Worm (Caenorhabditis elegans) whole organism, young adult: ENCODE measurements around the gene F53F4.12.

Source experiments
- B0035.1 ChIP-seq: sonication (generic microtip); optimal IDR thresholded peaks from 2 replicates; lab custom pipeline; 2016; ENCODE audit warnings: missing genetic modification characterization, mild to moderate bottlenecking, missing compliant biosample characterization, missing genotype, missing genetic modification reagents
- C06A6.2 ChIP-seq: fragments of 200-800 bp; sonication (Bioruptor generic); conservative IDR thresholded peaks from 2 replicates; pipeline ENCODE4 v1.3.6; 2022; ENCODE audit warnings: missing genetic modification characterization, missing compliant biosample characterization
- D2030.7 ChIP-seq: fragments of 200-800 bp; sonication (Bioruptor generic); IDR thresholded peaks from 2 replicates; pipeline ENCODE4 v1.3.6; 2022; ENCODE audit warnings: missing genetic modification reagents, missing genetic modification characterization, missing compliant biosample characterization
- F33H1.4 ChIP-seq: fragments of 200-800 bp; sonication (Bioruptor generic); IDR thresholded peaks from 2 replicates; pipeline ENCODE4 v1.3.6; 2022; ENCODE audit warnings: missing genetic modification reagents, missing genetic modification characterization, missing compliant biosample characterization
- F39B2.1 ChIP-seq: fragments of 200-800 bp; sonication (Bioruptor generic); IDR thresholded peaks from 2 replicates; pipeline ENCODE4 v1.3.6; 2022; ENCODE audit warnings: missing genetic modification reagents, missing genetic modification characterization, missing compliant biosample characterization
- Y67H2A.10 ChIP-seq: fragments of 200-800 bp; sonication (Bioruptor generic); conservative IDR thresholded peaks from 2 replicates; pipeline ENCODE4 v1.3.6; 2022; ENCODE audit warnings: missing genetic modification reagents, missing genetic modification characterization, missing compliant biosample characterization
- Y79H2A.3 ChIP-seq: fragments of 200-800 bp; sonication (Bioruptor generic); conservative IDR thresholded peaks from 2 replicates; pipeline ENCODE4 v1.3.6; 2022; ENCODE audit warnings: missing genetic modification reagents, missing genetic modification characterization, missing compliant biosample characterization
- ama-1 ChIP-seq, 3 experiments: fragments of 150-350 bp in 1 of 3; sonication (generic microtip) in 2 of 3; optimal IDR thresholded peaks; 2 replicates each; lab custom pipeline; 2014 to 2018; ENCODE audit warnings: missing biosample characterization in 2 of 3, missing genetic modification characterization in 2 of 3, missing genetic modification reagents in 2 of 3
- attf-3 ChIP-seq: fragments of 200-800 bp; sonication (Bioruptor generic); conservative IDR thresholded peaks from 2 replicates; pipeline ENCODE4 v1.3.6; 2022; ENCODE audit warnings: missing genetic modification reagents, missing genetic modification characterization, missing compliant biosample characterization
- attf-5 ChIP-seq: fragments of 200-800 bp; sonication (Bioruptor generic); optimal IDR thresholded peaks from 2 replicates; lab custom pipeline; 2018; ENCODE audit warnings: mild to moderate bottlenecking, missing genetic modification characterization, missing compliant biosample characterization
- bed-1 ChIP-seq: fragments of 200-800 bp; sonication (Bioruptor generic); IDR thresholded peaks from 2 replicates; pipeline ENCODE4 v1.3.6; 2022; ENCODE audit warnings: missing genetic modification reagents, missing genetic modification characterization, missing compliant biosample characterization
- cebp-2 ChIP-seq: fragments of 200-800 bp; sonication (Bioruptor generic); IDR thresholded peaks from 2 replicates; pipeline ENCODE4 v1.3.6; 2022; ENCODE audit warnings: missing genetic modification characterization, missing compliant biosample characterization
- chd-7 ChIP-seq: sonication (generic microtip); optimal IDR thresholded peaks from 2 replicates; lab custom pipeline; 2016; ENCODE audit warnings: mild to moderate bottlenecking, missing genetic modification characterization, moderate library complexity, missing compliant biosample characterization
- hmg-20 ChIP-seq: fragments of 200-800 bp; sonication (Bioruptor generic); IDR thresholded peaks from 2 replicates; pipeline ENCODE4 v1.3.6; 2022; ENCODE audit warnings: missing genetic modification reagents, missing genetic modification characterization, missing compliant biosample characterization
- lag-1 ChIP-seq: fragments of 200-800 bp; sonication (Bioruptor generic); IDR thresholded peaks from 2 replicates; pipeline ENCODE4 v1.3.6; 2022; ENCODE audit warnings: missing genetic modification reagents, missing genetic modification characterization, missing compliant biosample characterization
- let-526 ChIP-seq: fragments of 200-800 bp; sonication (Bioruptor generic); IDR thresholded peaks from 2 replicates; pipeline ENCODE4 v1.3.6; 2022; ENCODE audit warnings: missing genetic modification reagents, missing genetic modification characterization, missing compliant biosample characterization
- lin-26 ChIP-seq: fragments of 200-800 bp; sonication (Bioruptor generic); IDR thresholded peaks from 2 replicates; pipeline ENCODE4 v1.3.6; 2022; ENCODE audit warnings: missing genetic modification reagents, missing genetic modification characterization, missing compliant biosample characterization
- mes-4 ChIP-seq: sonication (generic microtip); optimal IDR thresholded peaks from 2 replicates; lab custom pipeline; 2016; ENCODE audit warnings: missing genotype, missing genetic modification characterization, missing compliant biosample characterization
- nhr-179 ChIP-seq: sonication (generic microtip); optimal IDR thresholded peaks from 2 replicates; lab custom pipeline; 2016; ENCODE audit warnings: mild to moderate bottlenecking, missing genetic modification characterization, missing compliant biosample characterization
- nhr-80 ChIP-seq: sonication (generic microtip); optimal IDR thresholded peaks from 2 replicates; lab custom pipeline; 2016; ENCODE audit warnings: missing genetic modification characterization, missing compliant biosample characterization
- rcor-1 ChIP-seq: fragments of 200-800 bp; sonication (Bioruptor generic); IDR thresholded peaks from 2 replicates; pipeline ENCODE4 v1.3.6; 2022; ENCODE audit warnings: missing genetic modification reagents, missing genetic modification characterization, missing compliant biosample characterization
- rec-8 ChIP-seq, 2 experiments: sonication (generic microtip); optimal IDR thresholded peaks; 2 replicates each; lab custom pipeline; 2016; ENCODE audit warnings: mild to moderate bottlenecking in 2 of 2, missing genetic modification characterization in 2 of 2, missing genetic modification reagents in 2 of 2, missing genotype in 2 of 2, missing biosample characterization in 1 of 2, missing compliant biosample characterization in 1 of 2, moderate library complexity in 1 of 2
- snpc-1.1 ChIP-seq: sonication (generic microtip); optimal IDR thresholded peaks from 2 replicates; lab custom pipeline; 2017; ENCODE audit warnings: missing genetic modification characterization, mild to moderate bottlenecking, missing compliant biosample characterization, antibody characterized with exemption, moderate library complexity, missing genotype, missing genetic modification reagents; ENCODE audit not compliant: insufficient read depth
- somi-1 ChIP-seq: fragments of 200-800 bp; sonication (Bioruptor generic); optimal IDR thresholded peaks from 2 replicates; lab custom pipeline; 2018; ENCODE audit warnings: mild to moderate bottlenecking, missing genetic modification characterization, missing compliant biosample characterization
- tbp1 ChIP-seq: fragments of 200-800 bp; sonication (Bioruptor generic); optimal IDR thresholded peaks from 2 replicates; lab custom pipeline; 2018; ENCODE audit warnings: mild to moderate bottlenecking, missing genetic modification characterization, missing compliant biosample characterization
- tbx-9 ChIP-seq: sonication (generic microtip); optimal IDR thresholded peaks from 2 replicates; lab custom pipeline; 2016; ENCODE audit warnings: borderline replicate concordance, missing genetic modification characterization, inconsistent platforms, missing compliant biosample characterization
- xnd-1 ChIP-seq: sonication (generic microtip); optimal IDR thresholded peaks from 2 replicates; lab custom pipeline; 2016; ENCODE audit warnings: missing genotype, missing genetic modification reagents, missing genetic modification characterization, missing compliant biosample characterization
- ztf-26 ChIP-seq: sonication (generic microtip); optimal IDR thresholded peaks from 2 replicates; lab custom pipeline; 2017; ENCODE audit warnings: missing genetic modification characterization, missing compliant biosample characterization
- ztf-28 ChIP-seq: fragments of 200-800 bp; sonication (Bioruptor generic); IDR thresholded peaks from 2 replicates; pipeline ENCODE4 v1.3.6; 2022; ENCODE audit warnings: missing genetic modification reagents, missing genetic modification characterization, missing compliant biosample characterization
- ztf-6 ChIP-seq: fragments of 200-800 bp; sonication (Bioruptor generic); IDR thresholded peaks from 2 replicates; pipeline ENCODE4 v1.3.6; 2022; ENCODE audit warnings: missing genetic modification reagents, missing genetic modification characterization, missing compliant biosample characterization

The F53F4.12 gene

DNA sequence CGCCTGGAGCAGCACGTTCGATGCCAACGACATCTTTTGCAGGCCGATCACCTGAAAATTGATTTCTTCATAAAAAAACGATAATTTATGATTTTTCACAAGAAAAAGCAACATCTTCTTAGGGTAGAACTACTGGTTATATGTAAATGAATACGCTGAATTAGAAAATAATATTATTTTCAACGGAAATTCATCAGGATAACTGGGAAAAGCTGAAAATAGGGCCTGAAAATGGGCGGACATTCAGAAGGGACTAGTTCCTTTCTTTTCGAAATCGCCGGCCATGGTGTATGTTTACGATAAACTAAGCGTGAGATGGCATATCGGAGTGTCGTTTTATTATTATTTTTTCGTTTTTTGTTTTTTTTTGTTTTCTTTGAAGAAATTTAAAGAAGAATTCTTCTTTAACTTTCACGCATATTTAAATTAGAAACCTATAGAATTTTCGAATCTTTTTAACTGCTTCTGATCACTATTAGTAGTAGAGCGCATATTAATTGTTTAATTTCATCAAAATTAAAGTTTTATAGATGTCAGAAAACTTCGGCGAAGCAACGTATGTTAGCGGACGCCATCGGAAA, at the start of gene F53F4.12, which contains the start of gene nduv-2:
Gene F53F4.12, plus strand, starts transcription at position 531 of the 581 bp plus-strand sequence.
Gene nduv-2, minus strand, starts transcription at position 51 of the 581 bp plus-strand sequence.
- TF ChIP-seq attf-3 (GFP tag; lab: Robert Waterston, UW): peak; percentile 88
- TF ChIP-seq F39B2.1 (GFP tag; lab: Robert Waterston, UW): no peak

DNA sequence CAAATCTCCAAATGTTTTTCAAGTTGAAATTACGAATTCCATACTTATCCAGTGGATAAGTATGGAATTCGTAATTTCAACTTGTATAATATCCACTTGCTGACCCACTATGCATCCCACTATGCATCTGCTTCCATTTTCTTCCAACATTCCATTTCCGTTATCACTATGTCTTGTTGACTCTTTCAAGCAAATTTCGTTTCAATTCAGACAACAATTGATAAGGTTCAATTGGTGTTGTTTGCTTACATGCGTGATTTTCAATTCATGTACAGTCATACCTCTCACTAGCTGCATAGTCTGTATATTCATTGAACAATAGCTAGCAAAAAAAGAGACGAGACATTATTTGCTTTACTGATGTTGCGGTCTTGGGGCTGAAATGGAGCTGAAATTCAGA, 49.0 kb upstream of the F53F4.12 start:
- TF ChIP-seq nhr-179 (tag; lab: Kevin White, UChicago): no peak
- no peak for TF ChIP-seq F33H1.4 (GFP tag; lab: Robert Waterston, UW)
- no peak for TF ChIP-seq hmg-20 (GFP tag; lab: Robert Waterston, UW)
- TF ChIP-seq nhr-80: peak; percentile 17
- no peak for TF ChIP-seq Y67H2A.10
- TF ChIP-seq B0035.1: no peak
- TF ChIP-seq let-526: no peak

DNA sequence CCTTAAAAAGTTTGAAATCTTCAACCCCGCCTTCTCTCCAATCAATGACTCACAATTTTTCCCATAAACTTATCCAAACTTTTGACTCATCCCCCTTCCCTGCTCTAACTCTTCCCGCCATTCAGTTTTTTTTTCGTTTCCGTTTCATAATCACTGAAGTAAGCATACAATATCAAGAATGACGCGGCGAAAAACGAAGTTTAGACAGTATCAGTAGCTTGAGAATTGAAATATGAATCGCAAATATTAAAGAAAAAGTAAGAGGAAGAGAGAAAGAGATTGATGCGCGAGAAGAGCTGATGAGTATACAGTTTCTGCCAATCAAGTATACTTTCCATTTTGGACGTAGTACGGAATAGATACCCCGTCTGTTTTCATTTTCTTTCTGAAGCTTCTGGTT, 48.4 kb upstream of the F53F4.12 start:
- TF ChIP-seq nhr-80: peak; percentile 75
- no peak for TF ChIP-seq ama-1 (optimal IDR thresholded peaks at IDR 0.05; lab: Kevin White, UChicago)
- TF ChIP-seq ama-1 (GFP tag; optimal IDR thresholded peaks at IDR 0.05; lab: Kevin White, UChicago): no peak

DNA sequence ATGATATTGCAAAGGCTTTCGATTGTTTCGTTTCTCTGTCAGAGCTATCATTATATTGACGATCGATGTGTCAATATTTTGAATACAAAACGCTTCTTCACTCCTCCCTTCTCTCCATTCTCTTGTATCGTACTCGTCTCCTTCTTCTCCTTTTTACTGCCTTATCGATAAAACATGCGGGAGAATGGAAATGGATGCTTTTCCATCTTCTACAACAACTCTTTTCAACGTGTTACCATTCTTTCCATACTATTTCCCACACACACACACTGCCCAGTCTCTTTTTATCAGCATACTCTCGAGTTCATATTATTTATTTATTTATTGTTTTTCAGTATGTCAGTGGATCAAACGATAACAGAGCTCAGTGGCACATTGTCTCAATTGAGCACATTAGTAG, 47.2 kb upstream of the F53F4.12 start, which contains the start of gene C50B8.6:
Gene C50B8.6, plus strand, starts transcription at position 336 of the 400 bp plus-strand sequence.
- TF ChIP-seq bed-1 (GFP tag; lab: Robert Waterston, UW): no peak
- TF ChIP-seq nhr-80: peak; percentile 82
- no peak for TF ChIP-seq xnd-1 (tag; lab: Kevin White, UChicago)
- no peak for TF ChIP-seq nhr-179 (tag; lab: Kevin White, UChicago)

DNA sequence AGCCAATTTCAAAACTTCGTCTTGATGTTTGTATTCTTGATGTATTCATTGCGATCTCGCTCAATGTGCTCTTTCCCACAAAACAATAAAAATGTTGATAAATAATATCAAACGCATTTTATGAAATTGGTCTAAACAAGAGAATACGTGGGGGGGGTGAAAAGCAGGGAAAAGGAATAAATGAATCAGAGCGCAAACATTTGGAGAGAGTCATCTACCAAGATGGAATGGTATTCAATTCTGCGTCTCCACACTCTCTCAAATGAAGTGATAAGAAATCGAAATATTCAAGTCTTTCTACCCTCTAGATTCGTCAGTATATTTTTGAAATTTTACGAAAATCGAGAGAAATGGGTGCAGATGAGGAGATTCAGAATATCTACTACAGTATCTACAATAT, 45.2 kb upstream of the F53F4.12 start, which contains the start of gene C50B8.5:
Gene C50B8.5, plus strand, starts transcription at position 273 of the 400 bp plus-strand sequence.
- TF ChIP-seq nhr-80: peak; percentile 46
- no peak for TF ChIP-seq ztf-6 (GFP tag; lab: Robert Waterston, UW)

DNA sequence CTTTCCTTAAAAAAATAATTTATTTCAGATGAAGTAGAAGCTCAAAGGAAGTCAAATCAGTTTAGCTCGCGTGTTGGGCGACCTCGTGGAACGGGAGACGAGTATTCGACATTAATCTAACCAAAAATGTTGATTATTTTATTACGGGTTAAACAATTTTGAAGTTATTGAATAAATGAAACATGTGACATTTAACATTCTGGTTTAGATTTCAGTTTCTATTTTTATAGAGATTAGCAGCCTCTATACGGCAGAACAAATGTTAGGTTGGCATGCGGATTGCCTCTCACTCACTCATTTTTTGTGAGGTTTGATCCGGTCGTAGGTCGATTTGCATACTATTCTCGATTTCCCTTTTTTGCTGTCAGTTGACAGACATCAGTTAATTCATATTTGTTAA, 41.4 kb upstream of the F53F4.12 start, which contains the start of gene F53F4.1:
Gene F53F4.1, plus strand, starts transcription at position 301 of the 400 bp plus-strand sequence.
- no peak for TF ChIP-seq Y79H2A.3 (GFP tag; lab: Robert Waterston, UW)

DNA sequence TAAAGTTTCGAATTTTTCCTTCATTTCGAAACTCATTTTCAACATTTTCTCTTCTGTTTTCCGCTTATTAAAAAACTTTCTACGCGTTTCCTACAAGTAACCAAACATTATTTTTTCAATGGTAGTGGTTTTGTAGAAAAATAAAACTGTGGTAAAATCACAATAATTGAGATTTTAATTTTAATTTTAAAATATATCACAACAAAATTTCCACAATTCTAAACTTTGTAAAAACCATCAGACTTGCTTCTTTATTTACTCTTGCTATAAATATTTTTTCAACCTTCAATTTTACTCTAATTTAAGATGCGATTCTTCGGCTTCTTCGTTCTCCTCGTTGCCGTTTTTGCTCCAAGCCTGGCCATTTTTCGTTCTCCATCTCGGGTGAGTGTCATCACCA, 37.9 kb upstream of the F53F4.12 start, which contains the start of gene F53F4.17:
Gene F53F4.17, plus strand, starts transcription at position 301 of the 400 bp plus-strand sequence.
- TF ChIP-seq cebp-2 (GFP tag; lab: Robert Waterston, UW): no peak
- TF ChIP-seq lin-26 (GFP tag; lab: Robert Waterston, UW): no peak
- TF ChIP-seq snpc-1.1 (tag; lab: Kevin White, UChicago): no peak
- TF ChIP-seq rec-8 (tag; optimal IDR thresholded peaks at IDR 0.05; lab: Kevin White, UChicago): no peak
- no peak for TF ChIP-seq tbx-9 (tag; lab: Kevin White, UChicago)
- TF ChIP-seq mes-4 (tag; lab: Kevin White, UChicago): no peak
- TF ChIP-seq attf-5 (GFP tag; lab: Kevin White, UChicago): no peak
- TF ChIP-seq tbp1 (GFP tag; lab: Kevin White, UChicago): no peak
- TF ChIP-seq ztf-26 (tag; lab: Kevin White, UChicago): no peak
- no peak for TF ChIP-seq ztf-28 (GFP tag; lab: Robert Waterston, UW)
- no peak for TF ChIP-seq rcor-1
- no peak for TF ChIP-seq D2030.7 (GFP tag; lab: Robert Waterston, UW)
- TF ChIP-seq lag-1 (GFP tag; lab: Robert Waterston, UW): no peak
- no peak for TF ChIP-seq chd-7
- TF ChIP-seq somi-1 (GFP tag; lab: Kevin White, UChicago): no peak
- no peak for TF ChIP-seq C06A6.2 (GFP tag; lab: Robert Waterston, UW)
